Fruit fly (Drosophila melanogaster): ENCODE data around the gene Dd.
A peak's percentile ranks its signal among the peaks of the same experiment; 100 is the strongest.

Dd gene

DNA sequence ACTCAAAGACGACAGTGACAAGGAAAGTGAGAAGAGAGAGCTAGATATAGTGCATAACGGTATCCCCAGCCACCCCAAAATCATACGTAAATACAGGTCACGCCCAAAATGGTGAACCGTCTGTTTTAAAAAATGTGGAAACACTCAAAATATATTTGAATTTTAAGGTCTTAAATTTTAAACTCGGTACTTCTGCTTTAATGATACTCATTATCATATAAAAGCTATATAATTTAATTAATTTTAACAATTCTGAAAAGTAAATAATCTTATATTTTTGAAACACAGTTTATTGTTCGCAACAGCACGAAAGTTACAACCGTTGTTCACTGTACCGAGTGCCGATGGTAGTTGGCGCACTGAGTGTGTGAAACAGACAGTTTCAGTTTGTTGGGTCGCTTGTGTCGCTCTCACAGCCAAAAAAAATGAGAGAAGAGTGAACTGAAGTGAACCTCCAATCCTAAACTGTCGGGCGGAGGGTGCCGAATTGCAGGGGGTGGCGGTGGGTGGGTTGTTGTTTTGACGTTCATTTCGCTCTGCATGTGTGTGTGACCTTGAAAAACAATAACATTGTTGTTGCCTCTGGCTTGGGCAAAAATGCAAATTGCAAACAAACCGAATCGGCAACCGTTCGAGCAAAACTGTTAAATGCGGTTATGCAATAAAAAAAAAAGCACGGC, 42.6 kb upstream of the Dd start (continued):
- no peak for TF ChIP-seq CG16813 (GFP tag; IDR thresholded peaks at IDR 0.05; ENCODE audit: partially characterized antibody)
- peak; percentile 78 for TF ChIP-seq Spps (tag; optimal IDR thresholded peaks at IDR 0.05)
- peak; percentile 87 for TF ChIP-seq CG16815 (GFP tag; optimal IDR thresholded peaks at IDR 0.05)
- TF ChIP-seq stwl (tag; optimal IDR thresholded peaks at IDR 0.05), result no peak
- peak; percentile 88 for TF ChIP-seq esg (GFP tag; conservative IDR thresholded peaks at IDR 0.05)
- no peak for TF ChIP-seq Dref (GFP tag; IDR thresholded peaks at IDR 0.05)
- TF ChIP-seq Deaf1 (tag; optimal IDR thresholded peaks at IDR 0.05), result peak; percentile 78
- peak; percentile 91 for TF ChIP-seq CG14710 (tag; optimal IDR thresholded peaks at IDR 0.05)
- TF ChIP-seq CG13123 (GFP tag; optimal IDR thresholded peaks at IDR 0.05), result peak; percentile 75
- TF ChIP-seq bcd (GFP tag; optimal IDR thresholded peaks at IDR 0.05), result peak; percentile 95
- TF ChIP-seq CG18599 (GFP tag; optimal IDR thresholded peaks at IDR 0.05), result peak; percentile 97
- peak; percentile 95 for TF ChIP-seq CG3281 (GFP tag; optimal IDR thresholded peaks at IDR 0.05)
- no peak for TF ChIP-seq CG3163 (GFP tag; optimal IDR thresholded peaks at IDR 0.05)
- peak; percentile 89 for TF ChIP-seq CG9215 (GFP tag; IDR thresholded peaks at IDR 0.05)
- TF ChIP-seq ssp (GFP tag; IDR thresholded peaks at IDR 0.05), result peak; percentile 79
- TF ChIP-seq wdn (GFP tag; IDR thresholded peaks at IDR 0.05), result peak; percentile 74
- peak; percentile 58 for TF ChIP-seq CG17802 (tag; optimal IDR thresholded peaks at IDR 0.05)
- TF ChIP-seq CG12155 (GFP tag; optimal IDR thresholded peaks at IDR 0.05), result peak; percentile 83
- TF ChIP-seq CG7271 (tag; optimal IDR thresholded peaks at IDR 0.05), result no peak
- TF ChIP-seq CG3847 (GFP tag; IDR thresholded peaks at IDR 0.05), result peak; percentile 92
- TF ChIP-seq ind (GFP tag; optimal IDR thresholded peaks at IDR 0.05), result peak; percentile 89
- peak; percentile 82 for TF ChIP-seq CG14441 (GFP tag; IDR thresholded peaks at IDR 0.05)
- peak; percentile 75 for TF ChIP-seq CG14667 (GFP tag; IDR thresholded peaks at IDR 0.05)
- TF ChIP-seq bigmax (GFP tag; optimal IDR thresholded peaks at IDR 0.05), result peak; percentile 25
- peak; percentile 82 for TF ChIP-seq CG11723 (GFP tag; optimal IDR thresholded peaks at IDR 0.05)
- peak; percentile 84 for TF ChIP-seq CG4404 (GFP tag; IDR thresholded peaks at IDR 0.05)
- TF ChIP-seq CG10209 (GFP tag; optimal IDR thresholded peaks at IDR 0.05), result peak; percentile 93
- TF ChIP-seq sna (GFP tag; IDR thresholded peaks at IDR 0.05; ENCODE audit: partially characterized antibody), result no peak
- no peak; the same call in 1 of the 2 replicates for TF ChIP-seq ro (GFP tag; IDR thresholded peaks at IDR 0.05)
- TF ChIP-seq gce (GFP tag; IDR thresholded peaks at IDR 0.05), result peak; percentile 40; the same call in 1 of the 3 replicates
- peak; percentile 83 for TF ChIP-seq B-H1 (GFP tag; IDR thresholded peaks at IDR 0.05)
- peak; percentile 88 for TF ChIP-seq CG7372 (GFP tag; IDR thresholded peaks at IDR 0.05)
- TF ChIP-seq Elba2 (GFP tag; optimal IDR thresholded peaks at IDR 0.05), result no peak
- TF ChIP-seq CG7963 (GFP tag; IDR thresholded peaks at IDR 0.05; ENCODE audit: partially characterized antibody), result no peak
- peak; percentile 94 for TF ChIP-seq NfI (GFP tag; optimal IDR thresholded peaks at IDR 0.05)
- no peak for TF ChIP-seq D (optimal IDR thresholded peaks at IDR 0.05)
- peak; percentile 90 for TF ChIP-seq D (GFP tag; optimal IDR thresholded peaks at IDR 0.05)
- TF ChIP-seq CG7556 (GFP tag; optimal IDR thresholded peaks at IDR 0.05), result peak; percentile 96
- peak; percentile 74 for TF ChIP-seq Poxn (GFP tag; IDR thresholded peaks at IDR 0.05)
- TF ChIP-seq CG9437 (GFP tag; optimal IDR thresholded peaks at IDR 0.05), result peak; percentile 86
- TF ChIP-seq ems (GFP tag; optimal IDR thresholded peaks at IDR 0.05), result peak; percentile 45
- peak; percentile 92 for TF ChIP-seq HHEX (GFP tag; optimal IDR thresholded peaks at IDR 0.05)
- TF ChIP-seq pnt (GFP tag; optimal IDR thresholded peaks at IDR 0.05), result peak; percentile 63
- no peak; the same call in 1 of the 2 replicates for TF ChIP-seq CG1024 (GFP tag; IDR thresholded peaks at IDR 0.05)
- TF ChIP-seq Sin3A (optimal IDR thresholded peaks at IDR 0.05), result no peak
- no peak for TF ChIP-seq z (GFP tag; IDR thresholded peaks at IDR 0.05)
- TF ChIP-seq CG30431 (GFP tag; optimal IDR thresholded peaks at IDR 0.05), result peak; percentile 81
- no peak for TF ChIP-seq Opbp (GFP tag; IDR thresholded peaks at IDR 0.05; ENCODE audit: partially characterized antibody)
- TF ChIP-seq CG6254 (GFP tag; optimal IDR thresholded peaks at IDR 0.05), result peak; percentile 81
- peak; percentile 94 for TF ChIP-seq Sox100B (GFP tag; optimal IDR thresholded peaks at IDR 0.05)

Measured in whole organism, embryonic.